Fruit fly (Drosophila melanogaster) whole organism, wandering third instar larva: ENCODE results near the gene CG10660.

ENCODE experiments used
- Abd-B ChIP-seq: fragments of >200 bp; optimal IDR thresholded peaks from 2 replicates; lab custom pipeline; 2017; ENCODE audit warnings: missing biosample characterization, missing genetic modification characterization
- CG9705 ChIP-seq: fragments of 200-800 bp; sonication (Bioruptor generic); optimal IDR thresholded peaks from 2 replicates; lab custom pipeline; 2018; ENCODE audit warnings: missing biosample characterization, mild to moderate bottlenecking, missing genetic modification characterization
- CrebA ChIP-seq: fragments of 200-800 bp; sonication (Bioruptor generic); optimal IDR thresholded peaks from 2 replicates; lab custom pipeline; 2016; ENCODE audit warnings: missing biosample characterization, mild to moderate bottlenecking, missing genetic modification characterization, borderline replicate concordance
- Dfd ChIP-seq: fragments of >200 bp; optimal IDR thresholded peaks from 2 replicates; lab custom pipeline; 2017; ENCODE audit warnings: missing biosample characterization, missing genetic modification characterization
- GATAd ChIP-seq: sonication (Bioruptor generic); optimal IDR thresholded peaks from 2 replicates; lab custom pipeline; 2016; ENCODE audit warnings: missing biosample characterization, missing genetic modification characterization
- HLH106 ChIP-seq: fragments of 200-800 bp; optimal IDR thresholded peaks from 3 replicates; lab custom pipeline; 2019; ENCODE audit warnings: missing biosample characterization, mild to moderate bottlenecking, missing genetic modification characterization, moderate library complexity
- Hnf4 ChIP-seq: fragments of 200-800 bp; sonication (Bioruptor generic); optimal IDR thresholded peaks from 2 replicates; lab custom pipeline; 2016; ENCODE audit warnings: missing biosample characterization, mild to moderate bottlenecking, missing genetic modification characterization
- Hr83 ChIP-seq: fragments of 200-300 bp; sonication (Bioruptor generic); optimal IDR thresholded peaks from 2 replicates; lab custom pipeline; 2016; ENCODE audit warnings: missing biosample characterization, mild to moderate bottlenecking, missing genetic modification characterization, moderate library complexity; ENCODE audit not compliant: poor library complexity, severe bottlenecking
- Jra ChIP-seq: sonication (Bioruptor generic); optimal IDR thresholded peaks from 2 replicates; lab custom pipeline; 2016; ENCODE audit warnings: missing biosample characterization, missing genetic modification characterization
- Mio ChIP-seq: sonication (Bioruptor generic); optimal IDR thresholded peaks from 2 replicates; lab custom pipeline; 2016; ENCODE audit warnings: missing biosample characterization, missing genetic modification characterization
- Myc ChIP-seq: fragments of >200 bp; optimal IDR thresholded peaks from 2 replicates; lab custom pipeline; 2017
- N ChIP-seq: fragments of >200 bp; optimal IDR thresholded peaks from 2 replicates; lab custom pipeline; 2018; ENCODE audit warnings: missing biosample characterization, missing external identifiers, missing genetic modification characterization
- OdsH ChIP-seq: fragments of 200-800 bp; sonication (Bioruptor generic); optimal IDR thresholded peaks from 2 replicates; lab custom pipeline; 2016; ENCODE audit warnings: missing biosample characterization, mild to moderate bottlenecking, missing genetic modification characterization
- Rel ChIP-seq, 2 experiments: fragments of 200-800 bp; sonication (Bioruptor generic) in 1 of 2; optimal IDR thresholded peaks; 2 replicates in 1 of 2; 3 replicates in 1 of 2; lab custom pipeline; 2016 to 2019; ENCODE audit warnings: mild to moderate bottlenecking in 2 of 2, missing biosample characterization in 2 of 2, missing genetic modification characterization in 2 of 2, moderate library complexity in 1 of 2
- Sp1 ChIP-seq: fragments of 200-800 bp; sonication (Bioruptor generic); optimal IDR thresholded peaks from 3 replicates; lab custom pipeline; 2019; ENCODE audit warnings: missing biosample characterization, mild to moderate bottlenecking, missing genetic modification characterization, moderate library complexity
- Vsx2 ChIP-seq: fragments of 200-300, 225-300 bp; sonication (Bioruptor generic); optimal IDR thresholded peaks from 2 replicates; lab custom pipeline; 2018; ENCODE audit warnings: missing biosample characterization, missing genetic modification characterization; ENCODE audit not compliant: partially characterized antibody
- br ChIP-seq: fragments of 200-800 bp; sonication (Bioruptor generic); optimal IDR thresholded peaks from 2 replicates; lab custom pipeline; 2016; ENCODE audit warnings: missing biosample characterization, missing genetic modification characterization
- dl ChIP-seq, 2 experiments: fragments of 175-275, 200-275 bp in 1 of 2; fragments of 200-275 bp in 1 of 2; sonication (Bioruptor generic); optimal IDR thresholded peaks; lab custom pipeline; 2018; ENCODE audit warnings: mild to moderate bottlenecking in 2 of 2, missing biosample characterization in 2 of 2, missing genetic modification characterization in 2 of 2, moderate library complexity in 2 of 2; ENCODE audit not compliant: partially characterized antibody in 2 of 2, insufficient read depth in 1 of 2
- dmrt93B ChIP-seq: fragments of 200-800 bp; sonication (Bioruptor generic); optimal IDR thresholded peaks from 2 replicates; lab custom pipeline; 2018; ENCODE audit warnings: missing biosample characterization, mild to moderate bottlenecking, missing genetic modification characterization
- dsf ChIP-seq: sonication (Bioruptor generic); optimal IDR thresholded peaks from 2 replicates; lab custom pipeline; 2016; ENCODE audit warnings: missing biosample characterization, missing genetic modification characterization, borderline replicate concordance
- ey ChIP-seq: fragments of 200-800 bp; sonication (Bioruptor generic); optimal IDR thresholded peaks from 2 replicates; lab custom pipeline; 2016; ENCODE audit warnings: missing biosample characterization, missing genetic modification characterization
- foxo ChIP-seq, 2 experiments: fragments of 200-800 bp; sonication (Bioruptor generic); optimal IDR thresholded peaks; 2 replicates in 1 of 2; 3 replicates in 1 of 2; lab custom pipeline; 2016 to 2017; ENCODE audit warnings: missing biosample characterization in 2 of 2, missing genetic modification characterization in 2 of 2
- fru ChIP-seq: fragments of 200-800 bp; sonication (Bioruptor generic); optimal IDR thresholded peaks from 3 replicates; lab custom pipeline; 2016; ENCODE audit warnings: missing biosample characterization, mild to moderate bottlenecking, missing genetic modification characterization
- h ChIP-seq: fragments of 200-800 bp; sonication (Bioruptor generic); optimal IDR thresholded peaks from 3 replicates; lab custom pipeline; 2016; ENCODE audit warnings: missing biosample characterization, mild to moderate bottlenecking, missing genetic modification characterization
- psq ChIP-seq: fragments of 200-800 bp; sonication (Bioruptor generic); optimal IDR thresholded peaks from 3 replicates; lab custom pipeline; 2017; ENCODE audit warnings: missing biosample characterization, mild to moderate bottlenecking, missing genetic modification characterization, moderate library complexity
- rgr ChIP-seq: fragments of 200-800 bp; sonication (Bioruptor generic); optimal IDR thresholded peaks from 3 replicates; lab custom pipeline; 2016; ENCODE audit warnings: missing biosample characterization, mild to moderate bottlenecking, missing genetic modification characterization
- sage ChIP-seq: fragments of 200-800 bp; sonication (Bioruptor generic); optimal IDR thresholded peaks from 2 replicates; lab custom pipeline; 2016; ENCODE audit warnings: missing biosample characterization, mild to moderate bottlenecking, missing genetic modification characterization
- woc ChIP-seq: sonication (Bioruptor generic); optimal IDR thresholded peaks from 2 replicates; lab custom pipeline; 2016; ENCODE audit warnings: missing biosample characterization, mild to moderate bottlenecking, missing genetic modification characterization

CG10660 gene

dm6 chr3L:12453529-12453928, 36.9 kb downstream of the CG10660 start:
- TF ChIP-seq CG9705 (GFP tag; lab: Kevin White, UChicago), result no peak
- TF ChIP-seq sage, result no peak
- no peak for TF ChIP-seq CrebA
- no peak for TF ChIP-seq Vsx2 (GFP tag; lab: Kevin White, UChicago)
- no peak for TF ChIP-seq br
- no peak for TF ChIP-seq ey (GFP tag; lab: Kevin White, UChicago)
- TF ChIP-seq rgr (GFP tag; lab: Kevin White, UChicago), result no peak
- no peak for TF ChIP-seq HLH106
- no peak for TF ChIP-seq dl (GFP tag; optimal IDR thresholded peaks at IDR 0.05; lab: Kevin White, UChicago; ENCODE audit: insufficient read depth in 1 of 2, partially characterized antibody in 2 of 2)
- no peak for TF ChIP-seq woc (GFP tag; lab: Kevin White, UChicago)

dm6 chr3L:12447501-12447900, 43.0 kb downstream of the CG10660 start:
- TF ChIP-seq rgr (GFP tag; lab: Kevin White, UChicago) (no peak), OdsH (no peak), Abd-B (GFP tag; lab: Kevin White, UChicago) (no peak), Hnf4 (GFP tag; lab: Kevin White, UChicago) (no peak), Hr83 (GFP tag; lab: Kevin White, UChicago) (no peak), fru (GFP tag; lab: Kevin White, UChicago) (no peak), Jra (GFP tag; lab: Kevin White, UChicago) (no peak), dmrt93B (GFP tag; lab: Kevin White, UChicago) (no peak), CG9705 (GFP tag; lab: Kevin White, UChicago) (no peak), N (GFP tag; lab: Kevin White, UChicago) (no peak)

dm6 chr3L:12447081-12447480, 43.4 kb downstream of the CG10660 start:
- TF ChIP-seq foxo (GFP tag; optimal IDR thresholded peaks at IDR 0.05; lab: Kevin White, UChicago) (no peak), sage (no peak), Rel (GFP tag; optimal IDR thresholded peaks at IDR 0.05; lab: Kevin White, UChicago) (no peak), Rel (tag; optimal IDR thresholded peaks at IDR 0.05; lab: Kevin White, UChicago) (no peak), dmrt93B (GFP tag; lab: Kevin White, UChicago) (no peak)

- peak; percentile 1 for TF ChIP-seq h (GFP tag; lab: Kevin White, UChicago)
- no peak for TF ChIP-seq Myc (lab: Kevin White, UChicago)
These were observed 46.4 kb downstream of the CG10660 start for dm6 chr3L:12444040-12444439.

dm6 chr3L:12442593-12442992, 47.9 kb downstream of the CG10660 start:
- TF ChIP-seq br (peak; percentile 51), Sp1 (GFP tag; lab: Kevin White, UChicago) (peak; percentile 65), dmrt93B (GFP tag; lab: Kevin White, UChicago) (peak; percentile 19), rgr (GFP tag; lab: Kevin White, UChicago) (peak; percentile 52), Mio (GFP tag; lab: Kevin White, UChicago) (no peak), woc (GFP tag; lab: Kevin White, UChicago) (peak; percentile 63), h (GFP tag; lab: Kevin White, UChicago) (peak; percentile 65), OdsH (peak; percentile 52), foxo (GFP tag; optimal IDR thresholded peaks at IDR 0.05; lab: Kevin White, UChicago) (peak in 1 of 2 experiments; percentile 46), psq (GFP tag; lab: Kevin White, UChicago) (peak; percentile 47), Dfd (GFP tag; lab: Kevin White, UChicago) (no peak), dsf (GFP tag; lab: Kevin White, UChicago) (no peak), GATAd (GFP tag; lab: Kevin White, UChicago) (no peak), ey (GFP tag; lab: Kevin White, UChicago) (peak; percentile 61), fru (GFP tag; lab: Kevin White, UChicago) (peak; percentile 49), HLH106 (peak; percentile 46)
